Worm (Caenorhabditis elegans): ENCODE results near the gene sdz-4.
"Not testable (repeated sequence)": the region's sequence is repeated elsewhere in the genome, so short reads cannot be mapped to it uniquely, and the experiment has no call there.

ce11 chrII:994231-994630 is 35.5 kb downstream of the sdz-4 start, which contains the start of gene F45D11.7:
- not testable (repeated sequence) for TF ChIP-seq ztf-29 (GFP tag; IDR thresholded peaks at IDR 0.05); cog-1 (tag; optimal IDR thresholded peaks at IDR 0.05); ref-1 (GFP tag; conservative IDR thresholded peaks at IDR 0.05); ztf-23 (GFP tag; IDR thresholded peaks at IDR 0.05); T22C8.4 (GFP tag; IDR thresholded peaks at IDR 0.05); flt-1 (GFP tag; IDR thresholded peaks at IDR 0.05); klf-2 (GFP tag; conservative IDR thresholded peaks at IDR 0.05)
